Fruit fly (Drosophila melanogaster) whole organism, embryonic: ENCODE data around the gene IscU.

Experiments used
- Atf-2 ChIP-seq: fragments of 200-800 bp; sonication (Bioruptor generic); optimal IDR thresholded peaks from 2 replicates; lab custom pipeline; 2016; ENCODE audit warnings: missing biosample characterization, missing genetic modification characterization
- Blimp-1 ChIP-seq: fragments of 200-800 bp; sonication (Bioruptor generic); optimal IDR thresholded peaks from 3 replicates; lab custom pipeline; 2018; ENCODE audit warnings: missing biosample characterization, missing genetic modification characterization, mild to moderate bottlenecking, moderate library complexity, missing genetic modification reagents
- CG10209 ChIP-seq: fragments of 200-800 bp; sonication (Bioruptor generic); optimal IDR thresholded peaks from 3 replicates; lab custom pipeline; 2017; ENCODE audit warnings: missing biosample characterization, mild to moderate bottlenecking, missing genetic modification characterization, missing genetic modification reagents
- CG1024 ChIP-seq: fragments of 200-800 bp; sonication (Bioruptor generic); IDR thresholded peaks from 2 replicates; pipeline ENCODE4 v1.3.6; 2022; ENCODE audit warnings: missing biosample characterization, missing genetic modification characterization
- CG10959 ChIP-seq: fragments of 200-800 bp; sonication (Bioruptor generic); IDR thresholded peaks from 2 replicates; pipeline ENCODE4 v1.3.6; 2022; ENCODE audit warnings: missing biosample characterization, missing genetic modification characterization
- CG11093 ChIP-seq: fragments of 200-800 bp; sonication (Bioruptor generic); IDR thresholded peaks from 3 replicates; pipeline ENCODE4 v1.3.6; 2022; ENCODE audit warnings: missing biosample characterization, missing genetic modification characterization
- CG11456 ChIP-seq: fragments of 200-800 bp; sonication (Bioruptor generic); IDR thresholded peaks from 3 replicates; pipeline ENCODE4 v1.3.6; 2022; ENCODE audit warnings: missing biosample characterization, missing genetic modification characterization
- CG11504 ChIP-seq: fragments of 200-800 bp; sonication (Bioruptor generic); optimal IDR thresholded peaks from 3 replicates; lab custom pipeline; 2019; ENCODE audit warnings: missing biosample characterization, mild to moderate bottlenecking, missing genetic modification characterization, moderate library complexity
- CG11696 ChIP-seq: fragments of 200-800 bp; sonication (Bioruptor generic); IDR thresholded peaks from 2 replicates; pipeline ENCODE4 v1.3.6; 2022; ENCODE audit warnings: missing biosample characterization, missing genetic modification characterization
- CG12659 ChIP-seq: fragments of 200-800 bp; sonication (Bioruptor generic); optimal IDR thresholded peaks from 3 replicates; lab custom pipeline; 2017; ENCODE audit warnings: mild to moderate bottlenecking, missing biosample characterization, missing genetic modification reagents, missing genetic modification characterization
- CG14050 ChIP-seq: fragments of 200-800 bp; sonication (Bioruptor generic); IDR thresholded peaks from 3 replicates; pipeline ENCODE4 v1.3.6; 2022; ENCODE audit warnings: missing biosample characterization, missing genetic modification characterization
- CG15514 ChIP-seq: fragments of 200-800 bp; sonication (Bioruptor generic); optimal IDR thresholded peaks from 3 replicates; lab custom pipeline; 2017; ENCODE audit warnings: missing biosample characterization, missing genetic modification characterization, mild to moderate bottlenecking, moderate library complexity, missing genetic modification reagents
- CG17359 ChIP-seq: fragments of 200-800 bp; sonication (Bioruptor generic); optimal IDR thresholded peaks from 3 replicates; lab custom pipeline; 2018; ENCODE audit warnings: missing biosample characterization, mild to moderate bottlenecking, missing genetic modification characterization, moderate library complexity
- CG17385 ChIP-seq: fragments of 200-800 bp; sonication (Bioruptor generic); optimal IDR thresholded peaks from 3 replicates; lab custom pipeline; 2018; ENCODE audit warnings: missing biosample characterization, mild to moderate bottlenecking, missing genetic modification characterization
- CG17612 ChIP-seq: fragments of 200-800 bp; sonication (Bioruptor generic); IDR thresholded peaks from 2 replicates; pipeline ENCODE4 v1.3.6; 2022; ENCODE audit warnings: missing biosample characterization, missing genetic modification characterization
- CG18476 ChIP-seq: fragments of 200-800 bp; sonication (Bioruptor generic); optimal IDR thresholded peaks from 2 replicates; lab custom pipeline; 2016; ENCODE audit warnings: missing biosample characterization, mild to moderate bottlenecking, missing genetic modification characterization
- CG18764 ChIP-seq: fragments of 200-800 bp; sonication (Bioruptor generic); optimal IDR thresholded peaks from 3 replicates; lab custom pipeline; 2016; ENCODE audit warnings: missing biosample characterization, missing genetic modification characterization
- CG2875 ChIP-seq: fragments of 200-800 bp; sonication (Bioruptor generic); optimal IDR thresholded peaks from 2 replicates; lab custom pipeline; 2017; ENCODE audit warnings: missing biosample characterization, mild to moderate bottlenecking, missing genetic modification characterization, missing genetic modification reagents
- CG4854 ChIP-seq: fragments of 200-800 bp; sonication (Bioruptor generic); optimal IDR thresholded peaks from 2 replicates; lab custom pipeline; 2016; ENCODE audit warnings: missing biosample characterization, missing genetic modification characterization, inconsistent platforms
- CG6689 ChIP-seq: fragments of 200-800 bp; sonication (Bioruptor generic); IDR thresholded peaks from 2 replicates; pipeline ENCODE4 v1.3.6; 2022; ENCODE audit warnings: missing biosample characterization, missing genetic modification characterization
- CG8089 ChIP-seq: fragments of 200-800 bp; sonication (Bioruptor generic); optimal IDR thresholded peaks from 3 replicates; lab custom pipeline; 2016; ENCODE audit warnings: missing biosample characterization, missing genetic modification characterization
- CG8765 ChIP-seq: fragments of 200-800 bp; sonication (Bioruptor generic); IDR thresholded peaks from 2 replicates; pipeline ENCODE4 v1.3.6; 2022; ENCODE audit warnings: missing biosample characterization, missing genetic modification characterization
- Camta ChIP-seq: fragments of 200-800 bp; sonication (Bioruptor generic); optimal IDR thresholded peaks from 2 replicates; lab custom pipeline; 2016; ENCODE audit warnings: missing biosample characterization, missing genetic modification characterization
- Doc3 ChIP-seq: fragments of 200-800 bp; sonication (Bioruptor generic); IDR thresholded peaks from 3 replicates; pipeline ENCODE4 v1.3.6; 2022; ENCODE audit warnings: missing biosample characterization, missing genetic modification characterization; ENCODE audit not compliant: partially characterized antibody
- Gug ChIP-seq: fragments of 200-800 bp; sonication (Bioruptor generic); IDR thresholded peaks from 4 replicates; pipeline ENCODE4 v1.3.6; 2022; ENCODE audit warnings: missing biosample characterization, missing genetic modification characterization
- Hmr ChIP-seq: fragments of 200-800 bp; sonication (Bioruptor generic); optimal IDR thresholded peaks from 3 replicates; lab custom pipeline; 2017; ENCODE audit warnings: mild to moderate bottlenecking, missing biosample characterization, missing genetic modification reagents, missing genetic modification characterization
- MBD-R2 ChIP-seq: fragments of 200-800 bp; sonication (Bioruptor generic); IDR thresholded peaks from 2 replicates; pipeline ENCODE4 v1.3.6; 2022; ENCODE audit warnings: missing biosample characterization, missing genetic modification characterization
- Mad ChIP-seq: fragments of 200-800 bp; sonication (Bioruptor generic); optimal IDR thresholded peaks from 2 replicates; lab custom pipeline; 2016; ENCODE audit warnings: missing biosample characterization, missing genetic modification characterization
- Rx ChIP-seq: fragments of 200-800 bp; sonication (Bioruptor generic); IDR thresholded peaks from 2 replicates; pipeline ENCODE4 v1.3.6; 2022; ENCODE audit warnings: missing biosample characterization, missing genetic modification characterization
- Six4 ChIP-seq: fragments of 200-800 bp; sonication (Bioruptor generic); optimal IDR thresholded peaks from 2 replicates; lab custom pipeline; 2016; ENCODE audit warnings: missing biosample characterization, missing genetic modification characterization
- Ssrp ChIP-seq: fragments of 200-800 bp; sonication (Bioruptor generic); optimal IDR thresholded peaks from 2 replicates; lab custom pipeline; 2018; ENCODE audit warnings: missing biosample characterization, mild to moderate bottlenecking, missing genetic modification characterization, moderate library complexity
- Vsx1 ChIP-seq: fragments of 200-800 bp; sonication (Bioruptor generic); optimal IDR thresholded peaks from 2 replicates; lab custom pipeline; 2017; ENCODE audit warnings: missing biosample characterization, mild to moderate bottlenecking, missing genetic modification characterization, missing genetic modification reagents
- Xrp1 ChIP-seq: fragments of 200-800 bp; sonication (Bioruptor generic); IDR thresholded peaks from 2 replicates; pipeline ENCODE4 v1.3.6; 2022; ENCODE audit warnings: missing biosample characterization, missing genetic modification characterization
- ab ChIP-seq: fragments of 200-800 bp; sonication (Bioruptor generic); optimal IDR thresholded peaks from 2 replicates; lab custom pipeline; 2016; ENCODE audit warnings: missing biosample characterization, missing genetic modification characterization
- chinmo ChIP-seq: fragments of 200-800 bp; sonication (Bioruptor generic); IDR thresholded peaks from 4 replicates; pipeline ENCODE4 v1.3.6; 2022; ENCODE audit warnings: missing biosample characterization, missing genetic modification characterization; ENCODE audit not compliant: partially characterized antibody
- da ChIP-seq: fragments of 200-800 bp; sonication (Bioruptor generic); optimal IDR thresholded peaks from 2 replicates; lab custom pipeline; 2016; ENCODE audit warnings: missing biosample characterization, missing genetic modification characterization
- ewg ChIP-seq: fragments of 200-800 bp; sonication (Bioruptor generic); optimal IDR thresholded peaks from 3 replicates; lab custom pipeline; 2017; ENCODE audit warnings: mild to moderate bottlenecking, missing biosample characterization, missing genetic modification reagents, missing genetic modification characterization
- exex ChIP-seq: fragments of 200-800 bp; sonication (Bioruptor generic); optimal IDR thresholded peaks from 4 replicates; lab custom pipeline; 2018; ENCODE audit warnings: missing biosample characterization, mild to moderate bottlenecking, missing genetic modification characterization, moderate library complexity
- fd96Cb ChIP-seq: fragments of 200-800 bp; sonication (Bioruptor generic); optimal IDR thresholded peaks from 2 replicates; lab custom pipeline; 2018; ENCODE audit warnings: missing biosample characterization, mild to moderate bottlenecking, missing genetic modification characterization, moderate library complexity
- ftz-f1 ChIP-seq: fragments of 200-800 bp; sonication (Bioruptor generic); optimal IDR thresholded peaks from 2 replicates; lab custom pipeline; 2016; ENCODE audit warnings: missing biosample characterization, missing genetic modification characterization
- fu2 ChIP-seq: fragments of 200-800 bp; sonication (Bioruptor generic); optimal IDR thresholded peaks from 2 replicates; lab custom pipeline; 2016; ENCODE audit warnings: missing biosample characterization, missing genetic modification characterization
- gce ChIP-seq: fragments of 200-800 bp; sonication (Bioruptor generic); IDR thresholded peaks from 3 replicates; pipeline ENCODE4 v1.3.6; 2022; ENCODE audit warnings: missing biosample characterization, missing genetic modification characterization
- ham ChIP-seq: fragments of 200-800 bp; sonication (Bioruptor generic); IDR thresholded peaks from 2 replicates; pipeline ENCODE4 v1.3.6; 2022; ENCODE audit warnings: missing biosample characterization, missing genetic modification characterization
- jing ChIP-seq: fragments of 200-800 bp; sonication (Bioruptor generic); optimal IDR thresholded peaks from 2 replicates; lab custom pipeline; 2018; ENCODE audit warnings: missing biosample characterization, mild to moderate bottlenecking, missing genetic modification characterization
- ranshi ChIP-seq: fragments of 200-800 bp; sonication (Bioruptor generic); IDR thresholded peaks from 2 replicates; pipeline ENCODE4 v1.3.6; 2022; ENCODE audit warnings: missing biosample characterization, missing genetic modification characterization
- sc ChIP-seq, 3 experiments: fragments of >200 bp in 2 of 3; fragments of 200-800 bp in 1 of 3; sonication (Bioruptor generic) in 1 of 3; optimal IDR thresholded peaks; 2 replicates in 2 of 3; 3 replicates in 1 of 3; lab custom pipeline; 2017; ENCODE audit warnings: mild to moderate bottlenecking in 1 of 3, missing biosample characterization in 1 of 3, missing genetic modification characterization in 1 of 3, missing genetic modification reagents in 1 of 3
- sug ChIP-seq: fragments of 200-800 bp; optimal IDR thresholded peaks from 2 replicates; lab custom pipeline; 2019; ENCODE audit warnings: missing biosample characterization, mild to moderate bottlenecking, missing genetic modification characterization, moderate library complexity
- twi ChIP-seq: fragments of 200-800 bp; optimal IDR thresholded peaks from 2 replicates; lab custom pipeline; 2019; ENCODE audit warnings: missing biosample characterization, mild to moderate bottlenecking, missing genetic modification characterization, moderate library complexity
- vfl ChIP-seq: fragments of 200-800 bp; sonication (Bioruptor generic); optimal IDR thresholded peaks from 2 replicates; lab custom pipeline; 2016; ENCODE audit warnings: missing biosample characterization, missing genetic modification characterization

Gene IscU

DNA sequence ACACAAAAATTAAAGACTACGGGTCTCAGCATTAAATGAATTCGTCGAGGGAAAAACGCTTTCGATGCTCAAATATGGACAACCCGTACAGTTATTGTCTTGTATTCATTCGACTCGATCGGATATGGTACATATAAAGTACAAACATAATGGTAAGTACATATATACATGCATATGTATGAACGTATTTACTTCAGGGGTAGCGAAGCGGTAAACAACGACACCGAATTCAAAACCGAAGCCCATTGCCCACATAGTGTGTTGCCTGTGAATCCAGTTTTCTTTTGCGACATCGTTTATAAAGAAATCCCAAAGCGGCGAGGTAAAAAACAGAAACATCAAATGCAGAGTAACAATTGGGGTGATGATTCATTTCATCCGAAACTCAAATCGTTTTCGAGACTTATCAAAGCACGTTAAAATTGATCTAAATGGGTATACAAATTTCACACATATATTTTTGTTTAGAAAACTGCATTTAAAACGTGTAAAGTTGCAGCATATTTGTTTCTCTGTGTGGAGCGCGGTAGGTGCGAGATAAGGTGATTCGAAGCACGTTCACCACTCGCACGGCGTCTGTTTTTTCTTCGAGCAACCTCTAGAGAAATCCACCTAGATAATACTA lies 11.5 kb downstream of the IscU start (continued):
- TF ChIP-seq Gug (GFP tag; lab: Robert Waterston, UW), result peak; percentile 39; the same call in 2 of the 4 replicates
- peak; percentile 56; the same call in 1 of the 3 replicates for TF ChIP-seq CG11093 (GFP tag; lab: Robert Waterston, UW)
- peak; percentile 14 for TF ChIP-seq Six4 (GFP tag; lab: Kevin White, UChicago)
- TF ChIP-seq CG17612 (GFP tag; lab: Robert Waterston, UW), result no peak
- TF ChIP-seq Vsx1 (GFP tag; lab: Kevin White, UChicago), result no peak
- no peak for TF ChIP-seq CG11456 (GFP tag; lab: Robert Waterston, UW)
- peak; percentile 40 for TF ChIP-seq Camta (GFP tag; lab: Kevin White, UChicago)
- no peak for TF ChIP-seq fu2 (GFP tag; lab: Kevin White, UChicago)
- TF ChIP-seq CG2875 (GFP tag; lab: Kevin White, UChicago), result no peak
- TF ChIP-seq Xrp1, result peak; percentile 77
- no peak for TF ChIP-seq CG1024 (GFP tag; lab: Robert Waterston, UW)
- TF ChIP-seq gce (GFP tag; lab: Robert Waterston, UW), result 0 out of 3 replicates have a peak, but pooled peaks have one; percentile 10
- TF ChIP-seq Rx (GFP tag; lab: Robert Waterston, UW), result no peak; the same call in 1 of the 2 replicates
- TF ChIP-seq CG8765 (GFP tag; lab: Robert Waterston, UW), result no peak
- TF ChIP-seq ab, result no peak
- no peak for TF ChIP-seq CG10209
- peak; percentile 13 for TF ChIP-seq CG18476
- TF ChIP-seq exex (tag; lab: Kevin White, UChicago), result no peak
- TF ChIP-seq Mad (GFP tag; lab: Kevin White, UChicago), result no peak
- peak; percentile 44 for TF ChIP-seq CG11504 (tag; lab: Kevin White, UChicago)
- TF ChIP-seq chinmo, result 0 out of 4 replicates have a peak, but pooled peaks have one; percentile 13
- peak; percentile 42 for TF ChIP-seq Blimp-1 (GFP tag; lab: Kevin White, UChicago)
- no peak for TF ChIP-seq CG4854 (GFP tag; lab: Kevin White, UChicago)
- peak; percentile 36 for TF ChIP-seq CG8089
- peak; percentile 3 for TF ChIP-seq CG12659
- 0 out of 2 replicates have a peak, but pooled peaks have one; percentile 11 for TF ChIP-seq MBD-R2 (GFP tag; lab: Robert Waterston, UW)
- peak; percentile 46 for TF ChIP-seq CG17385 (GFP tag; lab: Kevin White, UChicago)
- TF ChIP-seq ewg (GFP tag; lab: Kevin White, UChicago), result peak; percentile 9
- peak; percentile 10 for TF ChIP-seq CG18764 (GFP tag; lab: Kevin White, UChicago)
- TF ChIP-seq CG11696, result 0 out of 2 replicates have a peak, but pooled peaks have one; percentile 12
- no peak for TF ChIP-seq vfl
- TF ChIP-seq jing (GFP tag; lab: Kevin White, UChicago), result peak; percentile 27
- no peak for TF ChIP-seq Hmr (GFP tag; lab: Kevin White, UChicago)
- no peak for TF ChIP-seq CG15514 (GFP tag; lab: Kevin White, UChicago)
- TF ChIP-seq da (GFP tag; lab: Kevin White, UChicago), result no peak
- TF ChIP-seq twi (tag; lab: Kevin White, UChicago), result no peak
- TF ChIP-seq CG17359 (tag; lab: Kevin White, UChicago), result peak; percentile 63
- TF ChIP-seq sug, result no peak
- TF ChIP-seq Doc3 (GFP tag; lab: Robert Waterston, UW), result no peak
- TF ChIP-seq Atf-2 (GFP tag; lab: Kevin White, UChicago), result peak; percentile 42
- no peak for TF ChIP-seq ham
- TF ChIP-seq Ssrp (tag; lab: Kevin White, UChicago), result peak; percentile 19
- TF ChIP-seq sc (optimal IDR thresholded peaks at IDR 0.05; lab: Kevin White, UChicago), result no peak
- TF ChIP-seq sc (GFP tag; optimal IDR thresholded peaks at IDR 0.05; lab: Kevin White, UChicago), result peak; percentile 14
- TF ChIP-seq CG6689 (GFP tag; lab: Robert Waterston, UW), result peak; percentile 73
- TF ChIP-seq ranshi (GFP tag; lab: Robert Waterston, UW), result 0 out of 2 replicates have a peak, but pooled peaks have one; percentile 33
- peak; percentile 18; the same call in 1 of the 3 replicates for TF ChIP-seq CG14050
- peak; percentile 17; the same call in 1 of the 2 replicates for TF ChIP-seq CG10959
- peak; percentile 39 for TF ChIP-seq fd96Cb
- TF ChIP-seq ftz-f1 (GFP tag; lab: Kevin White, UChicago), result no peak
